Worm (Caenorhabditis elegans) whole organism, young adult: ENCODE data around the gene clec-24.
A peak's percentile ranks its signal among the peaks of the same experiment; 100 is the strongest.

Source experiments
- B0261.1 ChIP-seq: sonication (generic microtip); optimal IDR thresholded peaks from 2 replicates; lab custom pipeline; 2016; ENCODE audit warnings: mild to moderate bottlenecking, missing genetic modification characterization, moderate library complexity, missing compliant biosample characterization
- B0336.3 ChIP-seq: fragments of 200-800 bp; sonication (Bioruptor generic); IDR thresholded peaks from 2 replicates; pipeline ENCODE4 v1.3.6; 2022; ENCODE audit warnings: missing genetic modification characterization, missing compliant biosample characterization
- C17E4.6 ChIP-seq: fragments of 200-800 bp; sonication (Bioruptor generic); IDR thresholded peaks from 2 replicates; pipeline ENCODE4 v1.3.6; 2022; ENCODE audit warnings: missing genetic modification reagents, missing genetic modification characterization, missing compliant biosample characterization
- D2030.7 ChIP-seq: fragments of 200-800 bp; sonication (Bioruptor generic); IDR thresholded peaks from 2 replicates; pipeline ENCODE4 v1.3.6; 2022; ENCODE audit warnings: missing genetic modification reagents, missing genetic modification characterization, missing compliant biosample characterization
- F22D6.2 ChIP-seq: sonication (generic microtip); optimal IDR thresholded peaks from 2 replicates; lab custom pipeline; 2016; ENCODE audit warnings: mild to moderate bottlenecking, missing genetic modification characterization, missing compliant biosample characterization
- F52B5.7 ChIP-seq: sonication (generic microtip); optimal IDR thresholded peaks from 2 replicates; lab custom pipeline; 2016; ENCODE audit warnings: mild to moderate bottlenecking, missing genetic modification characterization, missing compliant biosample characterization
- F57C9.4 ChIP-seq: sonication (generic microtip); optimal IDR thresholded peaks from 2 replicates; lab custom pipeline; 2017; ENCODE audit warnings: mild to moderate bottlenecking, missing genetic modification characterization, missing compliant biosample characterization
- Y53F4B.3 ChIP-seq: fragments of 200-800 bp; sonication (Bioruptor generic); IDR thresholded peaks from 2 replicates; pipeline ENCODE4 v1.3.6; 2022; ENCODE audit warnings: missing genetic modification reagents, missing genetic modification characterization, missing compliant biosample characterization
- Y95B8A.8 ChIP-seq: fragments of 200-800 bp; sonication (Bioruptor generic); IDR thresholded peaks from 2 replicates; pipeline ENCODE4 v1.3.6; 2022; ENCODE audit warnings: missing genetic modification reagents, missing genetic modification characterization, missing compliant biosample characterization
- ama-1 ChIP-seq, 3 experiments: fragments of 150-350 bp in 1 of 3; sonication (generic microtip) in 2 of 3; optimal IDR thresholded peaks; 2 replicates each; lab custom pipeline; 2014 to 2018; ENCODE audit warnings: missing biosample characterization in 2 of 3, missing genetic modification characterization in 2 of 3, missing genetic modification reagents in 2 of 3
- athp-1 ChIP-seq: sonication (generic microtip); optimal IDR thresholded peaks from 2 replicates; lab custom pipeline; 2017; ENCODE audit warnings: mild to moderate bottlenecking, missing genetic modification characterization, missing compliant biosample characterization
- bed-2 ChIP-seq: fragments of 200-800 bp; sonication (Bioruptor generic); IDR thresholded peaks from 2 replicates; pipeline ENCODE4 v1.3.6; 2022; ENCODE audit warnings: missing genetic modification reagents, missing genetic modification characterization, missing compliant biosample characterization
- cebp-1 ChIP-seq, 2 experiments: fragments of 200-800 bp in 1 of 2; sonication (Bioruptor generic) in 1 of 2; sonication (generic microtip) in 1 of 2; IDR thresholded peaks in 1 of 2; optimal IDR thresholded peaks in 1 of 2; 2 replicates each; pipeline versions ENCODE4 v1.3.6 to Lab custom; 2017 to 2022; ENCODE audit warnings: missing compliant biosample characterization in 2 of 2, missing genetic modification characterization in 2 of 2, mild to moderate bottlenecking in 1 of 2, missing genetic modification reagents in 1 of 2, moderate library complexity in 1 of 2
- ceh-58 ChIP-seq: fragments of 200-800 bp; sonication (Bioruptor generic); IDR thresholded peaks from 2 replicates; pipeline ENCODE4 v1.3.6; 2022; ENCODE audit warnings: missing genetic modification characterization, missing compliant biosample characterization
- him-1 ChIP-seq: sonication (generic microtip); optimal IDR thresholded peaks from 2 replicates; lab custom pipeline; 2016; ENCODE audit warnings: missing genotype, missing genetic modification reagents, missing genetic modification characterization, missing compliant biosample characterization
- hmg-1.2 ChIP-seq: fragments of 200-800 bp; sonication (Bioruptor generic); IDR thresholded peaks from 2 replicates; pipeline ENCODE4 v1.3.6; 2022; ENCODE audit warnings: missing genetic modification reagents, missing genetic modification characterization, missing compliant biosample characterization
- hrde-1 ChIP-seq: sonication (generic microtip); optimal IDR thresholded peaks from 2 replicates; lab custom pipeline; 2016; ENCODE audit warnings: missing genetic modification characterization, mild to moderate bottlenecking, missing compliant biosample characterization, moderate library complexity, missing genotype, missing genetic modification reagents, borderline replicate concordance
- lin-40 ChIP-seq: sonication (generic microtip); optimal IDR thresholded peaks from 2 replicates; lab custom pipeline; 2016; ENCODE audit warnings: missing genetic modification characterization, mild to moderate bottlenecking, missing compliant biosample characterization, missing genotype, missing genetic modification reagents
- lir-1 ChIP-seq: fragments of 200-800 bp; sonication (Bioruptor generic); conservative IDR thresholded peaks from 2 replicates; pipeline ENCODE4 v1.3.6; 2022; ENCODE audit warnings: missing genetic modification reagents, missing genetic modification characterization, missing compliant biosample characterization
- madf-6 ChIP-seq: fragments of 200-800 bp; sonication (Bioruptor generic); IDR thresholded peaks from 2 replicates; pipeline ENCODE4 v1.3.6; 2022; ENCODE audit warnings: missing genetic modification reagents, missing genetic modification characterization, missing compliant biosample characterization
- mcd-1 ChIP-seq: fragments of 200-800 bp; sonication (Bioruptor generic); IDR thresholded peaks from 2 replicates; pipeline ENCODE4 v1.3.6; 2022; ENCODE audit warnings: missing genetic modification reagents, missing genetic modification characterization, missing compliant biosample characterization
- nfyb-1 ChIP-seq: fragments of 200-800 bp; sonication (Bioruptor generic); IDR thresholded peaks from 2 replicates; pipeline ENCODE4 v1.3.6; 2022; ENCODE audit warnings: missing genetic modification reagents, missing genetic modification characterization, missing compliant biosample characterization
- nhr-179 ChIP-seq: sonication (generic microtip); optimal IDR thresholded peaks from 2 replicates; lab custom pipeline; 2016; ENCODE audit warnings: mild to moderate bottlenecking, missing genetic modification characterization, missing compliant biosample characterization
- nhr-80 ChIP-seq: sonication (generic microtip); optimal IDR thresholded peaks from 2 replicates; lab custom pipeline; 2016; ENCODE audit warnings: missing genetic modification characterization, missing compliant biosample characterization
- rec-8 ChIP-seq, 2 experiments: sonication (generic microtip); optimal IDR thresholded peaks; 2 replicates each; lab custom pipeline; 2016; ENCODE audit warnings: mild to moderate bottlenecking in 2 of 2, missing genetic modification characterization in 2 of 2, missing genetic modification reagents in 2 of 2, missing genotype in 2 of 2, missing biosample characterization in 1 of 2, missing compliant biosample characterization in 1 of 2, moderate library complexity in 1 of 2
- sdz-38 ChIP-seq: sonication (generic microtip); optimal IDR thresholded peaks from 2 replicates; lab custom pipeline; 2016; ENCODE audit warnings: missing genotype, missing genetic modification characterization, missing compliant biosample characterization
- snpc-4 ChIP-seq, 5 experiments: fragments of 150-350 bp in 1 of 5; sonication (generic microtip) in 4 of 5; optimal IDR thresholded peaks; 2 replicates each; lab custom pipeline; 2014 to 2018; ENCODE audit warnings: missing genetic modification characterization in 5 of 5, missing biosample characterization in 3 of 5, antibody characterized with exemption in 2 of 5, mild to moderate bottlenecking in 2 of 5, missing compliant biosample characterization in 2 of 5, missing genotype in 2 of 5, moderate library complexity in 2 of 5, missing genetic modification reagents in 1 of 5
- xnd-1 ChIP-seq: sonication (generic microtip); optimal IDR thresholded peaks from 2 replicates; lab custom pipeline; 2016; ENCODE audit warnings: missing genotype, missing genetic modification reagents, missing genetic modification characterization, missing compliant biosample characterization
- ztf-26 ChIP-seq: sonication (generic microtip); optimal IDR thresholded peaks from 2 replicates; lab custom pipeline; 2017; ENCODE audit warnings: missing genetic modification characterization, missing compliant biosample characterization
- ztf-3 ChIP-seq: fragments of 200-800 bp; sonication (Bioruptor generic); optimal IDR thresholded peaks from 2 replicates; lab custom pipeline; 2018; ENCODE audit warnings: mild to moderate bottlenecking, missing genetic modification characterization, missing compliant biosample characterization

clec-24 gene

ce11 chrV:16861719-16862118 lies at the start of gene clec-24, which contains the start of gene clec-32:
TSS of gene clec-24 (plus strand) at chrV:16862012.
TSS of gene clec-32 (minus strand) at chrV:16861819.
- TF ChIP-seq F57C9.4 (tag; lab: Kevin White, UChicago) (no peak), rec-8 (tag; optimal IDR thresholded peaks at IDR 0.05; lab: Kevin White, UChicago) (no peak), sdz-38 (tag; lab: Kevin White, UChicago) (no peak), xnd-1 (tag; lab: Kevin White, UChicago) (no peak), D2030.7 (GFP tag; lab: Robert Waterston, UW) (no peak), F22D6.2 (no peak), ztf-26 (tag; lab: Kevin White, UChicago) (no peak), lin-40 (tag; lab: Kevin White, UChicago) (no peak), hmg-1.2 (GFP tag; lab: Robert Waterston, UW) (no peak), ceh-58 (GFP tag; lab: Robert Waterston, UW) (no peak), Y95B8A.8 (GFP tag; lab: Robert Waterston, UW) (no peak)

- TF ChIP-seq nfyb-1 (peak; percentile 46; the same call in 1 of the 2 replicates), Y53F4B.3 (GFP tag; lab: Robert Waterston, UW) (no peak)
Observed at ce11 chrV:16812371-16812770, 49.4 kb upstream of the clec-24 start.

ce11 chrV:16814541-16815207 lies 47.1 kb upstream of the clec-24 start:
- TF ChIP-seq ama-1 (optimal IDR thresholded peaks at IDR 0.05; lab: Kevin White, UChicago) (no peak), ama-1 (GFP tag; optimal IDR thresholded peaks at IDR 0.05; lab: Kevin White, UChicago) (peak in 1 of 2 experiments; percentile 40), B0261.1 (no peak), Y95B8A.8 (GFP tag; lab: Robert Waterston, UW) (0 out of 2 replicates have a peak, but pooled peaks have one; percentile 34), B0336.3 (GFP tag; lab: Robert Waterston, UW) (peak; percentile 41; the same call in 1 of the 2 replicates), mcd-1 (0 out of 2 replicates have a peak, but pooled peaks have one; percentile 17), bed-2 (GFP tag; lab: Robert Waterston, UW) (no peak), hmg-1.2 (GFP tag; lab: Robert Waterston, UW) (peak; percentile 90), madf-6 (GFP tag; lab: Robert Waterston, UW) (peak; percentile 6; the same call in 1 of the 2 replicates), C17E4.6 (GFP tag; lab: Robert Waterston, UW) (no peak), lir-1 (GFP tag; lab: Robert Waterston, UW) (no peak), cebp-1 (GFP tag; IDR thresholded peaks at IDR 0.05; lab: Robert Waterston, UW) (no peak), cebp-1 (tag; optimal IDR thresholded peaks at IDR 0.05; lab: Kevin White, UChicago) (peak; percentile 22), hrde-1 (tag; lab: Kevin White, UChicago) (peak; percentile 18)

- no peak for TF ChIP-seq ztf-3 (GFP tag; lab: Kevin White, UChicago)
- TF ChIP-seq him-1 (tag; lab: Kevin White, UChicago): no peak
- TF ChIP-seq nhr-179 (tag; lab: Kevin White, UChicago): no peak
Observed at ce11 chrV:16815261-16815660, 46.6 kb upstream of the clec-24 start, which contains the start of gene T20B3.1. TSS of gene T20B3.1 (plus strand) at chrV:16815561.

ce11 chrV:16816707-16817106 lies 45.1 kb upstream of the clec-24 start:
- TF ChIP-seq nhr-80 (tag; lab: Kevin White, UChicago): peak; percentile 56
- no peak for TF ChIP-seq cebp-1 (GFP tag; IDR thresholded peaks at IDR 0.05; lab: Robert Waterston, UW)
- peak; percentile 17 for TF ChIP-seq cebp-1 (tag; optimal IDR thresholded peaks at IDR 0.05; lab: Kevin White, UChicago)
- TF ChIP-seq athp-1 (tag; lab: Kevin White, UChicago): no peak
- no peak for TF ChIP-seq F52B5.7 (tag; lab: Kevin White, UChicago)
- TF ChIP-seq madf-6 (GFP tag; lab: Robert Waterston, UW): no peak
- TF ChIP-seq snpc-4 (GFP tag; optimal IDR thresholded peaks at IDR 0.05; lab: Kevin White, UChicago): no peak
- TF ChIP-seq snpc-4 (tag; optimal IDR thresholded peaks at IDR 0.05; lab: Kevin White, UChicago): peak in 1 of 4 experiments; percentile 18
- no peak for TF ChIP-seq ama-1 (optimal IDR thresholded peaks at IDR 0.05; lab: Kevin White, UChicago)
- TF ChIP-seq ama-1 (GFP tag; optimal IDR thresholded peaks at IDR 0.05; lab: Kevin White, UChicago): no peak
